Worm (Caenorhabditis elegans) whole organism, young adult: ENCODE data around the gene fis-2.
A peak's percentile ranks its signal among the peaks of the same experiment; 100 is the strongest.

Source experiments
- B0261.1 ChIP-seq: sonication (generic microtip); optimal IDR thresholded peaks from 2 replicates; lab custom pipeline; 2016; ENCODE audit warnings: mild to moderate bottlenecking, missing genetic modification characterization, moderate library complexity, missing compliant biosample characterization
- B0336.3 ChIP-seq: fragments of 200-800 bp; sonication (Bioruptor generic); IDR thresholded peaks from 2 replicates; pipeline ENCODE4 v1.3.6; 2022; ENCODE audit warnings: missing genetic modification characterization, missing compliant biosample characterization
- C06A6.2 ChIP-seq: fragments of 200-800 bp; sonication (Bioruptor generic); conservative IDR thresholded peaks from 2 replicates; pipeline ENCODE4 v1.3.6; 2022; ENCODE audit warnings: missing genetic modification characterization, missing compliant biosample characterization
- D2030.7 ChIP-seq: fragments of 200-800 bp; sonication (Bioruptor generic); IDR thresholded peaks from 2 replicates; pipeline ENCODE4 v1.3.6; 2022; ENCODE audit warnings: missing genetic modification reagents, missing genetic modification characterization, missing compliant biosample characterization
- F33H1.4 ChIP-seq: fragments of 200-800 bp; sonication (Bioruptor generic); IDR thresholded peaks from 2 replicates; pipeline ENCODE4 v1.3.6; 2022; ENCODE audit warnings: missing genetic modification reagents, missing genetic modification characterization, missing compliant biosample characterization
- athp-1 ChIP-seq: sonication (generic microtip); optimal IDR thresholded peaks from 2 replicates; lab custom pipeline; 2017; ENCODE audit warnings: mild to moderate bottlenecking, missing genetic modification characterization, missing compliant biosample characterization
- cebp-1 ChIP-seq, 2 experiments: fragments of 200-800 bp in 1 of 2; sonication (Bioruptor generic) in 1 of 2; sonication (generic microtip) in 1 of 2; IDR thresholded peaks in 1 of 2; optimal IDR thresholded peaks in 1 of 2; 2 replicates each; pipeline versions ENCODE4 v1.3.6 to Lab custom; 2017 to 2022; ENCODE audit warnings: missing compliant biosample characterization in 2 of 2, missing genetic modification characterization in 2 of 2, mild to moderate bottlenecking in 1 of 2, missing genetic modification reagents in 1 of 2, moderate library complexity in 1 of 2
- cebp-2 ChIP-seq: fragments of 200-800 bp; sonication (Bioruptor generic); IDR thresholded peaks from 2 replicates; pipeline ENCODE4 v1.3.6; 2022; ENCODE audit warnings: missing genetic modification characterization, missing compliant biosample characterization
- ceh-100 ChIP-seq: fragments of 200-800 bp; sonication (Bioruptor generic); IDR thresholded peaks from 2 replicates; pipeline ENCODE4 v1.3.6; 2022; ENCODE audit warnings: missing genetic modification reagents, missing genetic modification characterization, missing compliant biosample characterization
- ceh-27 ChIP-seq: fragments of 200-800 bp; sonication (Bioruptor generic); optimal IDR thresholded peaks from 2 replicates; lab custom pipeline; 2018; ENCODE audit warnings: mild to moderate bottlenecking, missing genetic modification characterization, moderate library complexity, missing compliant biosample characterization
- ceh-40 ChIP-seq: fragments of 200-800 bp; sonication (Bioruptor generic); IDR thresholded peaks from 2 replicates; pipeline ENCODE4 v1.3.6; 2022; ENCODE audit warnings: missing genetic modification characterization, missing compliant biosample characterization
- chd-7 ChIP-seq: sonication (generic microtip); optimal IDR thresholded peaks from 2 replicates; lab custom pipeline; 2016; ENCODE audit warnings: mild to moderate bottlenecking, missing genetic modification characterization, moderate library complexity, missing compliant biosample characterization
- die-1 ChIP-seq: sonication (generic microtip); optimal IDR thresholded peaks from 2 replicates; lab custom pipeline; 2016; ENCODE audit warnings: missing genotype, mild to moderate bottlenecking, missing genetic modification characterization, missing compliant biosample characterization
- dox-1 ChIP-seq: fragments of 200-800 bp; sonication (Bioruptor generic); IDR thresholded peaks from 2 replicates; pipeline ENCODE4 v1.3.6; 2022; ENCODE audit warnings: missing genetic modification reagents, missing genetic modification characterization, missing compliant biosample characterization
- egl-18 ChIP-seq: fragments of 200-800 bp; sonication (Bioruptor generic); IDR thresholded peaks from 2 replicates; pipeline ENCODE4 v1.3.6; 2022; ENCODE audit warnings: missing genetic modification reagents, missing genetic modification characterization, missing compliant biosample characterization
- egl-44 ChIP-seq: fragments of 200-800 bp; sonication (Bioruptor generic); IDR thresholded peaks from 2 replicates; pipeline ENCODE4 v1.3.6; 2022; ENCODE audit warnings: missing genetic modification reagents, missing genetic modification characterization, missing compliant biosample characterization
- ekl-4 ChIP-seq: fragments of 200-800 bp; sonication (Bioruptor generic); IDR thresholded peaks from 2 replicates; pipeline ENCODE4 v1.3.6; 2022; ENCODE audit warnings: missing genetic modification reagents, missing genetic modification characterization, missing compliant biosample characterization
- ets-4 ChIP-seq: fragments of 200-800 bp; sonication (Bioruptor generic); optimal IDR thresholded peaks from 2 replicates; lab custom pipeline; 2018; ENCODE audit warnings: mild to moderate bottlenecking, missing genetic modification characterization, missing compliant biosample characterization
- gei-17 ChIP-seq: fragments of 200-800 bp; sonication (Bioruptor generic); optimal IDR thresholded peaks from 2 replicates; lab custom pipeline; 2018; ENCODE audit warnings: mild to moderate bottlenecking, missing genetic modification characterization, missing compliant biosample characterization
- hlh-12 ChIP-seq: sonication (generic microtip); optimal IDR thresholded peaks from 2 replicates; lab custom pipeline; 2016; ENCODE audit warnings: missing genetic modification characterization, missing compliant biosample characterization
- lin-26 ChIP-seq: fragments of 200-800 bp; sonication (Bioruptor generic); IDR thresholded peaks from 2 replicates; pipeline ENCODE4 v1.3.6; 2022; ENCODE audit warnings: missing genetic modification reagents, missing genetic modification characterization, missing compliant biosample characterization
- lin-40 ChIP-seq: sonication (generic microtip); optimal IDR thresholded peaks from 2 replicates; lab custom pipeline; 2016; ENCODE audit warnings: missing genetic modification characterization, mild to moderate bottlenecking, missing compliant biosample characterization, missing genotype, missing genetic modification reagents
- lsl-1 ChIP-seq: fragments of 200-800 bp; sonication (Bioruptor generic); optimal IDR thresholded peaks from 2 replicates; lab custom pipeline; 2018; ENCODE audit warnings: mild to moderate bottlenecking, missing genetic modification characterization, moderate library complexity, missing compliant biosample characterization
- madf-6 ChIP-seq: fragments of 200-800 bp; sonication (Bioruptor generic); IDR thresholded peaks from 2 replicates; pipeline ENCODE4 v1.3.6; 2022; ENCODE audit warnings: missing genetic modification reagents, missing genetic modification characterization, missing compliant biosample characterization
- madf-8 ChIP-seq: fragments of 200-800 bp; sonication (Bioruptor generic); conservative IDR thresholded peaks from 2 replicates; pipeline ENCODE4 v1.3.6; 2022; ENCODE audit warnings: missing genetic modification reagents, missing genetic modification characterization, missing compliant biosample characterization
- mel-28 ChIP-seq: sonication (generic microtip); optimal IDR thresholded peaks from 2 replicates; lab custom pipeline; 2016; ENCODE audit warnings: borderline replicate concordance, mild to moderate bottlenecking, missing genetic modification characterization, missing compliant biosample characterization
- nfya-2 ChIP-seq: fragments of 200-800 bp; sonication (Bioruptor generic); IDR thresholded peaks from 2 replicates; pipeline ENCODE4 v1.3.6; 2022; ENCODE audit warnings: missing genetic modification reagents, missing genetic modification characterization, missing compliant biosample characterization
- nfyb-1 ChIP-seq: fragments of 200-800 bp; sonication (Bioruptor generic); IDR thresholded peaks from 2 replicates; pipeline ENCODE4 v1.3.6; 2022; ENCODE audit warnings: missing genetic modification reagents, missing genetic modification characterization, missing compliant biosample characterization
- nhr-80 ChIP-seq: sonication (generic microtip); optimal IDR thresholded peaks from 2 replicates; lab custom pipeline; 2016; ENCODE audit warnings: missing genetic modification characterization, missing compliant biosample characterization
- pbrm-1 ChIP-seq: fragments of 200-800 bp; sonication (Bioruptor generic); IDR thresholded peaks from 2 replicates; pipeline ENCODE4 v1.3.6; 2022; ENCODE audit warnings: missing genetic modification reagents, missing genetic modification characterization, missing compliant biosample characterization
- pha-4 ChIP-seq: fragments of 150-350 bp; sonication (generic microtip); optimal IDR thresholded peaks from 2 replicates; lab custom pipeline; 2014; ENCODE audit warnings: missing biosample characterization, missing genetic modification reagents, missing genetic modification characterization
- sea-2 ChIP-seq: fragments of 200-800 bp; sonication (Bioruptor generic); IDR thresholded peaks from 2 replicates; pipeline ENCODE4 v1.3.6; 2022; ENCODE audit warnings: missing genetic modification characterization, missing compliant biosample characterization
- snpc-1.3 ChIP-seq: sonication (generic microtip); optimal IDR thresholded peaks from 2 replicates; lab custom pipeline; 2017; ENCODE audit warnings: missing genetic modification characterization, mild to moderate bottlenecking, missing compliant biosample characterization, antibody characterized with exemption, moderate library complexity, missing genotype, missing genetic modification reagents; ENCODE audit not compliant: insufficient read depth
- somi-1 ChIP-seq: fragments of 200-800 bp; sonication (Bioruptor generic); optimal IDR thresholded peaks from 2 replicates; lab custom pipeline; 2018; ENCODE audit warnings: mild to moderate bottlenecking, missing genetic modification characterization, missing compliant biosample characterization
- unc-130 ChIP-seq: sonication (generic microtip); optimal IDR thresholded peaks from 2 replicates; lab custom pipeline; 2016; ENCODE audit warnings: missing genetic modification reagents, missing genetic modification characterization, missing compliant biosample characterization
- unc-62 ChIP-seq: fragments of 150-350 bp; optimal IDR thresholded peaks from 2 replicates; lab custom pipeline; 2014; ENCODE audit warnings: missing biosample characterization, missing genetic modification reagents, missing genetic modification characterization
- zfh-2 ChIP-seq: fragments of 200-800 bp; sonication (Bioruptor generic); conservative IDR thresholded peaks from 2 replicates; pipeline ENCODE4 v1.3.6; 2022; ENCODE audit warnings: missing genetic modification reagents, missing genetic modification characterization, missing compliant biosample characterization
- ztf-18 ChIP-seq: sonication (generic microtip); optimal IDR thresholded peaks from 2 replicates; lab custom pipeline; 2016; ENCODE audit warnings: missing genotype, mild to moderate bottlenecking, missing genetic modification characterization, missing compliant biosample characterization
- ztf-25 ChIP-seq: fragments of 200-800 bp; sonication (Bioruptor generic); IDR thresholded peaks from 2 replicates; pipeline ENCODE4 v1.3.6; 2022; ENCODE audit warnings: missing genetic modification reagents, missing genetic modification characterization, missing compliant biosample characterization
- ztf-26 ChIP-seq: sonication (generic microtip); optimal IDR thresholded peaks from 2 replicates; lab custom pipeline; 2017; ENCODE audit warnings: missing genetic modification characterization, missing compliant biosample characterization
- ztf-28 ChIP-seq: fragments of 200-800 bp; sonication (Bioruptor generic); IDR thresholded peaks from 2 replicates; pipeline ENCODE4 v1.3.6; 2022; ENCODE audit warnings: missing genetic modification reagents, missing genetic modification characterization, missing compliant biosample characterization

fis-2 gene

DNA sequence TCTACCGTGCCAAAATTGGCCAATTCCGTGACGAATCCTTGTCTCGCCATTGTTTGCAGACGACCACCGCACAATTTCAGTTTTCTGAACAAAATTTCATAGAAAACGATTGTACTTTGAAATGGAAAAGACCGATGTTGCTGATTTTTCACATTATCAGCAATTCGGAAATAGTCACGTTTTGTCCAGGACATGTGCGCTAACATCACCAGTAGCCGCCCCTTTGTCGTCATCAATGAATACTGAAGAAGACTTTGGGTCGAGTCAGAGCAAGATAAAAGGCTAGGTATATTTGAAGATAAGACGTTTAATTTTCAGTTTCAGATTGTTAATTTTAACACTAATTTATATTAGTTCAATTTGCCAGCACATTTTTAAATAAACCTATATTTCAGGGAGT lies 43.1 kb downstream of the fis-2 start, which contains the start of gene endu-2:
Gene endu-2, plus strand, starts transcription at position 396 of the 400 bp plus-strand sequence.
- no peak for TF ChIP-seq ets-4 (GFP tag; lab: Kevin White, UChicago)
- 0 out of 2 replicates have a peak, but pooled peaks have one; percentile 17 for TF ChIP-seq nfyb-1 (GFP tag; lab: Robert Waterston, UW)
- no peak for TF ChIP-seq snpc-1.3
- TF ChIP-seq nhr-80 (tag; lab: Kevin White, UChicago): peak; percentile 42
- TF ChIP-seq unc-62: no peak
- no peak for TF ChIP-seq cebp-1 (GFP tag; IDR thresholded peaks at IDR 0.05; lab: Robert Waterston, UW)
- TF ChIP-seq cebp-1 (tag; optimal IDR thresholded peaks at IDR 0.05; lab: Kevin White, UChicago): peak; percentile 2

DNA sequence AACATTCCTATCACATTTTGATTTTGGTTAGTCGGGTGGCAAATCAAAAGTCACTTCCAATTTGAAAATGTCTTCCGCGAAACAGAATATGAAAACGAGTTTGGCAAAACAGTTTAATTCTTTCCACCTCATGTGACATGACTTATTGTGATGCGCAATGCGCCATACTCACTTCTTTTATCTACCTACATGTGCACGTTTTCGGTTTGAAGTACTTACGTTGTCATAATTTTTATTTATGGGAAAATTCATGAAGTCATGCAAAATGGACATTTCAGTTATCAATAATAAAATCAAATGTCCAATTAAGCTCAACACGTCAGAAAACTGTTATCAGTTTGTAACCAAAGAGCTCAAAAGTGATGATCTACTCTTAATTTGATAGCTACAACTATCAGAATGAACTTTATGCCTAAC lies 46.4 kb downstream of the fis-2 start:
- TF ChIP-seq cebp-1 (GFP tag; IDR thresholded peaks at IDR 0.05; lab: Robert Waterston, UW): no peak
- peak; percentile 11 for TF ChIP-seq cebp-1 (tag; optimal IDR thresholded peaks at IDR 0.05; lab: Kevin White, UChicago)
- TF ChIP-seq ztf-25 (GFP tag; lab: Robert Waterston, UW): no peak
- peak; percentile 60 for TF ChIP-seq nhr-80 (tag; lab: Kevin White, UChicago)
- TF ChIP-seq unc-62: peak; percentile 6

DNA sequence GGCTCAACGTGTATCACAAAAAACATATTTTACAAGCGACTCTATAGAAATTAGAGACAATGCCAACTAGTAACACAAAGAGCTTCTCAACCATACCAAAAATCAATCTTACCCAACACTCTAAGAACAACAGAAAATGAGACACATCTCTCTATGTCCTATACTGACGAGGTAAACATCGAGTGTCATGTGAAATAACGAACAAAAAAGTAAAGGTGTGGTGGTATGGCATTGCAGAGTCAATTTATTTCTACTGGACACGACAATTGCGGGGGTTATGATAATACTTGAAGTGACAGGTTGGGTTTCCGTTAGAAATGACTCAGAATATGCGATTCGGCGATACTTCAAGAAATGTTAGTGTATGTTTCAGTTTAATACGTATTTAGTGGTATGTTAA lies 48.5 kb downstream of the fis-2 start:
- no peak for TF ChIP-seq madf-6 (GFP tag; lab: Robert Waterston, UW)
- no peak for TF ChIP-seq D2030.7 (GFP tag; lab: Robert Waterston, UW)
- no peak for TF ChIP-seq B0336.3 (GFP tag; lab: Robert Waterston, UW)
- no peak for TF ChIP-seq die-1 (tag; lab: Kevin White, UChicago)
- TF ChIP-seq nhr-80 (tag; lab: Kevin White, UChicago): peak; percentile 34
- no peak for TF ChIP-seq zfh-2 (GFP tag; lab: Robert Waterston, UW)
- no peak for TF ChIP-seq lsl-1
- TF ChIP-seq B0261.1 (tag; lab: Kevin White, UChicago): no peak

- TF ChIP-seq pbrm-1 (GFP tag; lab: Robert Waterston, UW) (0 out of 2 replicates have a peak, but pooled peaks have one; percentile 40), cebp-1 (GFP tag; IDR thresholded peaks at IDR 0.05; lab: Robert Waterston, UW) (peak; percentile 95), cebp-1 (tag; optimal IDR thresholded peaks at IDR 0.05; lab: Kevin White, UChicago) (peak; percentile 98), unc-130 (GFP tag; lab: Kevin White, UChicago) (no peak), pha-4 (tag; lab: Kevin White, UChicago) (no peak), madf-8 (GFP tag; lab: Robert Waterston, UW) (no peak), ceh-27 (peak; percentile 78), lin-26 (GFP tag; lab: Robert Waterston, UW) (0 out of 2 replicates have a peak, but pooled peaks have one; percentile 65), gei-17 (GFP tag; lab: Kevin White, UChicago) (no peak), B0336.3 (GFP tag; lab: Robert Waterston, UW) (peak; percentile 63; the same call in 1 of the 2 replicates), ztf-26 (tag; lab: Kevin White, UChicago) (peak; percentile 48), C06A6.2 (GFP tag; lab: Robert Waterston, UW) (peak; percentile 55), cebp-2 (GFP tag; lab: Robert Waterston, UW) (no peak), ztf-18 (tag; lab: Kevin White, UChicago) (no peak), ceh-40 (GFP tag; lab: Robert Waterston, UW) (no peak), lin-40 (peak; percentile 22), unc-62 (peak; percentile 80), nfya-2 (GFP tag; lab: Robert Waterston, UW) (no peak), hlh-12 (tag; lab: Kevin White, UChicago) (no peak), egl-44 (GFP tag; lab: Robert Waterston, UW) (0 out of 2 replicates have a peak, but pooled peaks have one; percentile 29), chd-7 (tag; lab: Kevin White, UChicago) (peak; percentile 21), somi-1 (peak; percentile 81), ceh-100 (GFP tag; lab: Robert Waterston, UW) (no peak), egl-18 (GFP tag; lab: Robert Waterston, UW) (no peak), sea-2 (no peak), nfyb-1 (GFP tag; lab: Robert Waterston, UW) (0 out of 2 replicates have a peak, but pooled peaks have one; percentile 23), F33H1.4 (no peak), ekl-4 (GFP tag; lab: Robert Waterston, UW) (no peak), athp-1 (no peak), dox-1 (GFP tag; lab: Robert Waterston, UW) (0 out of 2 replicates have a peak, but pooled peaks have one; percentile 27), ztf-28 (no peak), mel-28 (tag; lab: Kevin White, UChicago) (no peak)
These were observed 49.0 kb downstream of the fis-2 start, which contains the start of gene M60.4 for ce11 chrX:8235994-8236393. TSS of gene M60.4 (minus strand) at chrX:8236314.
